Worm (Caenorhabditis elegans) whole organism, L4 larva: ENCODE data around the gene nhr-17.

Experiments
- F10B5.3 ChIP-seq: sonication (generic microtip); optimal IDR thresholded peaks from 2 replicates; lab custom pipeline; 2016; ENCODE audit warnings: mild to moderate bottlenecking, missing genetic modification characterization, missing compliant biosample characterization
- F37D6.2 ChIP-seq: sonication (generic microtip); optimal IDR thresholded peaks from 2 replicates; lab custom pipeline; 2016; ENCODE audit warnings: mild to moderate bottlenecking, missing genetic modification characterization, missing compliant biosample characterization
- T26A8.4 ChIP-seq: fragments of 200-800 bp; sonication (Bioruptor generic); IDR thresholded peaks from 2 replicates; pipeline ENCODE4 v1.3.6; 2022; ENCODE audit warnings: missing genetic modification characterization, missing compliant biosample characterization
- Y105C5A.15 ChIP-seq: fragments of 200-800 bp; sonication (Bioruptor generic); IDR thresholded peaks from 2 replicates; pipeline ENCODE4 v1.3.6; 2022; ENCODE audit warnings: missing genetic modification characterization, missing compliant biosample characterization
- Y48G9A.11 ChIP-seq: fragments of 200-800 bp; sonication (Bioruptor generic); IDR thresholded peaks from 2 replicates; pipeline ENCODE4 v1.3.6; 2022; ENCODE audit warnings: missing genetic modification reagents, missing genetic modification characterization, missing compliant biosample characterization
- Y5F2A.4 ChIP-seq: fragments of 200-800 bp; sonication (Bioruptor generic); optimal IDR thresholded peaks from 2 replicates; lab custom pipeline; 2018; ENCODE audit warnings: mild to moderate bottlenecking, missing genetic modification characterization, missing compliant biosample characterization
- Y75B8A.6 ChIP-seq: fragments of 200-800 bp; sonication (Bioruptor generic); IDR thresholded peaks from 2 replicates; pipeline ENCODE4 v1.3.6; 2022; ENCODE audit warnings: missing genetic modification reagents, missing genetic modification characterization, missing compliant biosample characterization
- aha-1 ChIP-seq: fragments of 150-350 bp; peaks from one replicate; lab custom pipeline; 2014; ENCODE audit warnings: missing biosample characterization, missing genetic modification characterization
- aly-2 ChIP-seq: sonication (generic microtip); optimal IDR thresholded peaks from 2 replicates; lab custom pipeline; 2018; ENCODE audit warnings: missing biosample characterization, missing genetic modification characterization
- ama-1 ChIP-seq: fragments of 150-350 bp; optimal IDR thresholded peaks from 2 replicates; lab custom pipeline; 2014; ENCODE audit warnings: inconsistent platforms, mixed read lengths
- arid-1 ChIP-seq: fragments of 200-800 bp; sonication (Bioruptor generic); conservative IDR thresholded peaks from 2 replicates; pipeline ENCODE4 v1.3.6; 2022; ENCODE audit warnings: missing genetic modification reagents, missing genetic modification characterization, missing compliant biosample characterization
- attf-4 ChIP-seq: sonication (generic microtip); optimal IDR thresholded peaks from 3 replicates; lab custom pipeline; 2017; ENCODE audit warnings: missing biosample characterization, missing genetic modification characterization
- ces-1 ChIP-seq: fragments of 150-350 bp; sonication (generic microtip); optimal IDR thresholded peaks from 4 replicates; lab custom pipeline; 2014; ENCODE audit warnings: missing biosample characterization, missing genetic modification reagents, missing genetic modification characterization
- ctbp-1 ChIP-seq: fragments of 200-800 bp; sonication (Bioruptor generic); IDR thresholded peaks from 2 replicates; pipeline ENCODE4 v1.3.6; 2022; ENCODE audit warnings: missing genetic modification reagents, missing genetic modification characterization, missing compliant biosample characterization
- daf-12 ChIP-seq: fragments of 150-350 bp; optimal IDR thresholded peaks from 2 replicates; lab custom pipeline; 2014; ENCODE audit warnings: missing biosample characterization, missing genetic modification reagents, missing genetic modification characterization
- daf-16 ChIP-seq, 3 experiments: sonication (generic microtip); optimal IDR thresholded peaks; 2 replicates each; lab custom pipeline; 2016 to 2017; ENCODE audit warnings: missing genetic modification characterization in 3 of 3, missing genetic modification reagents in 3 of 3, mild to moderate bottlenecking in 2 of 3, missing compliant biosample characterization in 2 of 3, missing biosample characterization in 1 of 3, moderate library complexity in 1 of 3
- daf-19 ChIP-seq: fragments of 200-800 bp; sonication (Bioruptor generic); conservative IDR thresholded peaks from 2 replicates; pipeline ENCODE4 v1.3.6; 2022; ENCODE audit warnings: missing genetic modification characterization, missing compliant biosample characterization
- dmd-6 ChIP-seq: fragments of 200-800 bp; sonication (Bioruptor generic); IDR thresholded peaks from 2 replicates; pipeline ENCODE4 v1.3.6; 2022; ENCODE audit warnings: missing genetic modification reagents, missing genetic modification characterization, missing compliant biosample characterization
- dve-1 ChIP-seq: sonication (generic microtip); optimal IDR thresholded peaks from 2 replicates; lab custom pipeline; 2017; ENCODE audit warnings: antibody characterized with exemption, mild to moderate bottlenecking, missing genetic modification characterization, missing compliant biosample characterization; ENCODE audit not compliant: insufficient read depth
- fkh-10 ChIP-seq: fragments of 150-350 bp; optimal IDR thresholded peaks from 2 replicates; lab custom pipeline; 2014; ENCODE audit warnings: missing biosample characterization, missing genetic modification reagents, missing genetic modification characterization
- hlh-11 ChIP-seq: fragments of 200-800 bp; sonication (Bioruptor generic); optimal IDR thresholded peaks from 2 replicates; lab custom pipeline; 2018; ENCODE audit warnings: mild to moderate bottlenecking, missing genetic modification characterization, missing compliant biosample characterization
- hlh-30 ChIP-seq: sonication (generic microtip); optimal IDR thresholded peaks from 2 replicates; lab custom pipeline; 2017; ENCODE audit warnings: antibody characterized with exemption, mild to moderate bottlenecking, missing genetic modification characterization, missing compliant biosample characterization; ENCODE audit not compliant: insufficient read depth
- jun-1 ChIP-seq: fragments of 150-350 bp; optimal IDR thresholded peaks from 2 replicates; lab custom pipeline; 2014; ENCODE audit warnings: missing biosample characterization, missing genetic modification reagents, missing genetic modification characterization
- lin-29 ChIP-seq: fragments of 200-800 bp; sonication (Bioruptor generic); IDR thresholded peaks from 2 replicates; pipeline ENCODE4 v1.3.6; 2022; ENCODE audit warnings: missing genetic modification reagents, missing genetic modification characterization, missing compliant biosample characterization
- lin-38 ChIP-seq: fragments of 200-800 bp; sonication (Bioruptor generic); IDR thresholded peaks from 2 replicates; pipeline ENCODE4 v1.3.6; 2022; ENCODE audit warnings: missing genetic modification reagents, missing genetic modification characterization, missing compliant biosample characterization
- lir-3 ChIP-seq: sonication (generic microtip); optimal IDR thresholded peaks from 2 replicates; lab custom pipeline; 2016; ENCODE audit warnings: mild to moderate bottlenecking, missing genetic modification characterization, missing compliant biosample characterization
- lsy-2 ChIP-seq, 2 experiments: fragments of 150-350 bp in 1 of 2; sonication (generic microtip) in 1 of 2; optimal IDR thresholded peaks; 2 replicates each; lab custom pipeline; 2014 to 2017; ENCODE audit warnings: missing biosample characterization in 2 of 2, missing genetic modification characterization in 2 of 2
- madf-5 ChIP-seq, 2 experiments: fragments of 200-800 bp; sonication (Bioruptor generic); IDR thresholded peaks; 2 replicates each; pipeline ENCODE4 v1.3.6; 2022; ENCODE audit warnings: missing compliant biosample characterization in 2 of 2, missing genetic modification characterization in 2 of 2
- madf-9 ChIP-seq: fragments of 200-800 bp; sonication (Bioruptor generic); conservative IDR thresholded peaks from 2 replicates; pipeline ENCODE4 v1.3.6; 2022; ENCODE audit warnings: missing genetic modification reagents, missing genetic modification characterization, missing compliant biosample characterization
- mdl-1 ChIP-seq, 2 experiments: fragments of 150-350 bp in 1 of 2; sonication (generic microtip) in 1 of 2; optimal IDR thresholded peaks; 2 replicates each; lab custom pipeline; 2014 to 2017; ENCODE audit warnings: missing biosample characterization in 2 of 2, missing genetic modification characterization in 2 of 2
- mdt-29 ChIP-seq: fragments of 200-800 bp; sonication (Bioruptor generic); IDR thresholded peaks from 2 replicates; pipeline ENCODE4 v1.3.6; 2022; ENCODE audit warnings: missing genetic modification reagents, missing genetic modification characterization, missing compliant biosample characterization
- mep-1 ChIP-seq: fragments of 150-350 bp; sonication (generic microtip); optimal IDR thresholded peaks from 3 replicates; lab custom pipeline; 2014; ENCODE audit warnings: missing biosample characterization, missing genetic modification characterization
- nhr-11 ChIP-seq: fragments of 150-350 bp; optimal IDR thresholded peaks from 2 replicates; lab custom pipeline; 2014; ENCODE audit warnings: missing biosample characterization, missing genetic modification characterization
- nhr-111 ChIP-seq: fragments of 200-800 bp; sonication (Bioruptor generic); optimal IDR thresholded peaks from 2 replicates; lab custom pipeline; 2018; ENCODE audit warnings: mild to moderate bottlenecking, missing genetic modification characterization, missing compliant biosample characterization
- nhr-25 ChIP-seq: sonication (generic microtip); optimal IDR thresholded peaks from 2 replicates; lab custom pipeline; 2017; ENCODE audit warnings: missing genetic modification characterization, mild to moderate bottlenecking, missing compliant biosample characterization, antibody characterized with exemption, moderate library complexity, borderline replicate concordance; ENCODE audit not compliant: insufficient read depth
- nhr-28 ChIP-seq: fragments of 150-350 bp; optimal IDR thresholded peaks from 2 replicates; lab custom pipeline; 2014; ENCODE audit warnings: missing biosample characterization, missing genetic modification characterization
- nhr-41 ChIP-seq: fragments of 200-800 bp; sonication (Bioruptor generic); IDR thresholded peaks from 2 replicates; pipeline ENCODE4 v1.3.6; 2022; ENCODE audit warnings: missing genetic modification reagents, missing genetic modification characterization, missing compliant biosample characterization
- nhr-42 ChIP-seq: fragments of 200-800 bp; sonication (Bioruptor generic); IDR thresholded peaks from 2 replicates; pipeline ENCODE4 v1.3.6; 2022; ENCODE audit warnings: missing genetic modification characterization, missing compliant biosample characterization
- nhr-77 ChIP-seq: fragments of 150-350 bp; optimal IDR thresholded peaks from 2 replicates; lab custom pipeline; 2014; ENCODE audit warnings: missing biosample characterization, missing genetic modification characterization
- snpc-1.2 ChIP-seq: fragments of 200-800 bp; sonication (Bioruptor generic); IDR thresholded peaks from 2 replicates; pipeline ENCODE4 v1.3.6; 2022; ENCODE audit warnings: missing genetic modification reagents, missing genetic modification characterization, missing compliant biosample characterization
- snpc-4 ChIP-seq: fragments of 150-350 bp; optimal IDR thresholded peaks from 2 replicates; lab custom pipeline; 2014; ENCODE audit warnings: missing biosample characterization, missing genetic modification characterization
- spr-1 ChIP-seq: sonication (generic microtip); optimal IDR thresholded peaks from 2 replicates; lab custom pipeline; 2016; ENCODE audit warnings: mild to moderate bottlenecking, missing genetic modification characterization, missing compliant biosample characterization
- tra-1 ChIP-seq: fragments of 200-800 bp; sonication (Bioruptor generic); IDR thresholded peaks from 2 replicates; pipeline ENCODE4 v1.3.6; 2022; ENCODE audit warnings: missing genetic modification reagents, missing genetic modification characterization, missing compliant biosample characterization
- unc-130 ChIP-seq: sonication (generic microtip); optimal IDR thresholded peaks from 2 replicates; lab custom pipeline; 2016; ENCODE audit warnings: missing genetic modification reagents, missing genetic modification characterization, missing compliant biosample characterization
- unc-62 ChIP-seq, 3 experiments: fragments of 150-350 bp in 1 of 3; sonication (generic microtip); optimal IDR thresholded peaks in 2 of 3; peaks in 1 of 3; 1 replicate in 1 of 3; 2 replicates in 2 of 3; lab custom pipeline; 2014 to 2017; ENCODE audit warnings: missing biosample characterization in 3 of 3, missing genetic modification characterization in 3 of 3, missing genetic modification reagents in 3 of 3, missing genotype in 1 of 3
- zip-2 ChIP-seq: fragments of 150-350 bp; optimal IDR thresholded peaks from 2 replicates; lab custom pipeline; 2014; ENCODE audit warnings: missing biosample characterization, missing genetic modification characterization

Gene nhr-17

DNA sequence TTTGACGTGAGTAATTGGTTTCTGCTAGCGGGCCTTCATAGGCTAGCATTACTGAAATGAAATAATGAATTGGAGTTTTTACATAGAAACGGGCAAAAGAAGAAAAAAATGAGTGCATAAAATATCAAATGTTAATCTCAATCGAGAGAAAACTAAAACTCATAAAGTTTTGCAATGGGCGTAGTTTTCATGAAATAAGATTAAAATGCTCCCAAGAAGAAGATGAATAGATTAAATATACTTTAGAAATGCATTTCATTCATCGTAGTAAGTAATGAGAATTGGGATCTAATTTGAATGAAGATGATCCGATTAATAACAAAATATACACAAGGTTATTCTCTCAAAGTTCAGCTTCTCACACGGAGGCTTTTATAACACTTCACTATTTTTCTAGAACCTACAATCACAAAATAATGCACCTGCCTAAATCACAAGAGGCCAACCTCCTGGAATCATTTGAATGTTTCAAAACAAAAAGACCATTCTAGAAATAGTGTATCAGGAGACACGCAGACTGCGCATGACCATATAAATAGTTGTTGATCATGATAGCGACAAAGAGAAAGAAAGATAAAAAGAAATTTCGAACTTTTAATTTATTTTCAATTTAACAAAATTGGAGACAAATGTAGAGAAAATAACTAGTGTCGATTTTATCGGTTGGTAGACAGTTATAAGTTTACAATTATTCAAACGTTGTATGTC, at the start of gene nhr-17:
TSS of gene nhr-17 (minus strand) at position 51 of the 708 bp plus-strand sequence.
- TF ChIP-seq lin-29, result no peak
- no peak for TF ChIP-seq aly-2 (tag; lab: Kevin White, UChicago)
- no peak for TF ChIP-seq Y5F2A.4 (GFP tag; lab: Kevin White, UChicago)
- TF ChIP-seq zip-2, result no peak
- TF ChIP-seq F10B5.3, result no peak
- TF ChIP-seq dve-1 (tag; lab: Kevin White, UChicago), result peak; percentile 76
- TF ChIP-seq unc-62 (GFP tag; optimal IDR thresholded peaks at IDR 0.05 in 1 of 2; lab: Kevin White, UChicago), result peak in 1 of 2 experiments; percentile 88
- no peak for TF ChIP-seq unc-62 (tag; optimal IDR thresholded peaks at IDR 0.05; lab: Kevin White, UChicago)
- no peak for TF ChIP-seq ctbp-1 (GFP tag; lab: Robert Waterston, UW)
- peak; percentile 81 for TF ChIP-seq nhr-28 (tag; lab: Kevin White, UChicago)
- no peak for TF ChIP-seq ces-1 (GFP tag; lab: Kevin White, UChicago)
- 0 out of 2 replicates have a peak, but pooled peaks have one; percentile 5 for TF ChIP-seq Y75B8A.6
- TF ChIP-seq tra-1 (GFP tag; lab: Robert Waterston, UW), result no peak
- TF ChIP-seq T26A8.4 (GFP tag; lab: Robert Waterston, UW), result peak; percentile 44; the same call in 1 of the 2 replicates
- peak; percentile 44 for TF ChIP-seq mep-1 (tag; lab: Kevin White, UChicago)
- TF ChIP-seq snpc-1.2, result no peak
- peak; percentile 47 for TF ChIP-seq dmd-6
- TF ChIP-seq nhr-11, result peak; percentile 15
- TF ChIP-seq mdt-29 (GFP tag; lab: Robert Waterston, UW), result peak; percentile 95
- TF ChIP-seq aha-1 (tag; lab: Kevin White, UChicago), result peak; percentile 84
- peak in 1 of 2 experiments; percentile 8 for TF ChIP-seq mdl-1 (tag; optimal IDR thresholded peaks at IDR 0.05; lab: Kevin White, UChicago)
- no peak for TF ChIP-seq arid-1 (GFP tag; lab: Robert Waterston, UW)
- no peak for TF ChIP-seq daf-16 (GFP tag; optimal IDR thresholded peaks at IDR 0.05; lab: Kevin White, UChicago)
- TF ChIP-seq daf-16 (tag; optimal IDR thresholded peaks at IDR 0.05; lab: Kevin White, UChicago), result peak; percentile 93
- TF ChIP-seq hlh-30 (tag; lab: Kevin White, UChicago), result peak; percentile 97
- no peak for TF ChIP-seq snpc-4 (tag; lab: Kevin White, UChicago)
- TF ChIP-seq nhr-111 (GFP tag; lab: Kevin White, UChicago), result no peak
- no peak for TF ChIP-seq attf-4
- no peak for TF ChIP-seq madf-5 (GFP tag; IDR thresholded peaks at IDR 0.05; lab: Robert Waterston, UW)
- peak; percentile 30 for TF ChIP-seq nhr-77 (tag; lab: Kevin White, UChicago)
- no peak for TF ChIP-seq nhr-25 (tag; lab: Kevin White, UChicago)
- TF ChIP-seq hlh-11 (tag; lab: Kevin White, UChicago), result peak; percentile 60
- 0 out of 2 replicates have a peak, but pooled peaks have one; percentile 9 for TF ChIP-seq nhr-42 (GFP tag; lab: Robert Waterston, UW)
- TF ChIP-seq F37D6.2 (tag; lab: Kevin White, UChicago), result no peak
- no peak for TF ChIP-seq ama-1 (lab: Kevin White, UChicago)
- no peak for TF ChIP-seq unc-130 (GFP tag; lab: Kevin White, UChicago)
- TF ChIP-seq daf-19, result no peak
- TF ChIP-seq lin-38 (GFP tag; lab: Robert Waterston, UW), result no peak
- TF ChIP-seq nhr-41, result no peak
- no peak for TF ChIP-seq fkh-10 (GFP tag; lab: Kevin White, UChicago)
- TF ChIP-seq madf-9 (GFP tag; lab: Robert Waterston, UW), result no peak
- TF ChIP-seq lir-3 (tag; lab: Kevin White, UChicago), result no peak
- no peak for TF ChIP-seq Y105C5A.15 (GFP tag; lab: Robert Waterston, UW)
- TF ChIP-seq spr-1, result no peak
- peak in 1 of 2 experiments; percentile 34 for TF ChIP-seq lsy-2 (tag; optimal IDR thresholded peaks at IDR 0.05; lab: Kevin White, UChicago)
- TF ChIP-seq jun-1 (tag; lab: Kevin White, UChicago), result no peak
- TF ChIP-seq daf-12 (tag; lab: Kevin White, UChicago), result no peak
- no peak for TF ChIP-seq Y48G9A.11 (GFP tag; lab: Robert Waterston, UW)
- TF ChIP-seq, all 104 proteins: peak for 17
